2 fruit fly cellular contexts compared by ENCODE assay signal in the genomic region with DNA sequence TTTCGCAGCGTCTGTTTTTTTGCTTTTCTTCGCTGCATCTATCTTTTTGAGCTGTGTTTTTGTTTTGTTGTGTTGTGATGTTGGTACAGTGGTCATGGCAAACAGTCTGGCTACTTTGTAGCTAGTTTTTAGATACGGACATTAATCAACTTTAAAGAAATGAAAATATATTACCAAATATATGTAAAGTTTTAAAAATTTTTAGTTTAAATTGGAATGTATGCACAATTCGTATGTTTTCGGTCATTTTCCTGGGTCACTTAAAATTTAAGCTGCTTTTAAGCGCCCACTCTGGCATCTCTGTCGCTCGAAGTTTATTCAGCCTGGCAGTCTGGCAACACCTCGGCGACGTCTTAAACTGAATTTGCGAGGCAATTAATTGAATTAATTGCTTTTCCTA.
A peak's percentile ranks its signal among the peaks of the same experiment; 100 is the strongest.
TF ChIP-seq lines count a peak whose summit lies in the region.

A gene (plus strand): TSS at position 344 of the 400 bp plus-strand sequence.

TF ChIP-seq in whole organism, embryonic, 481 proteins besides CTCF, POLR2A, EP300 and RAD21 (continued from another document and continues in another):
- TF ChIP-seq Atf3 (GFP tag; optimal IDR thresholded peaks at IDR 0.05; lab: Kevin White, UChicago) (no peak), CG5245 (GFP tag; optimal IDR thresholded peaks at IDR 0.05; lab: Kevin White, UChicago) (peak; percentile 30), cas (GFP tag; IDR thresholded peaks at IDR 0.05; lab: Robert Waterston, UW) (peak; percentile 46; the same call in 1 of the 2 replicates), Adf1 (GFP tag; IDR thresholded peaks at IDR 0.05; lab: Robert Waterston, UW) (peak; percentile 43), CG13287 (GFP tag; IDR thresholded peaks at IDR 0.05; lab: Robert Waterston, UW; ENCODE audit: partially characterized antibody) (peak; percentile 30; the same call in 1 of the 2 replicates), Side (GFP tag; optimal IDR thresholded peaks at IDR 0.05; lab: Kevin White, UChicago) (peak; percentile 20), CG2889 (GFP tag; IDR thresholded peaks at IDR 0.05; lab: Robert Waterston, UW) (peak; percentile 54; the same call in 1 of the 3 replicates), CG13624 (GFP tag; optimal IDR thresholded peaks at IDR 0.05; lab: Kevin White, UChicago) (peak; percentile 55), CG14014 (GFP tag; IDR thresholded peaks at IDR 0.05; lab: Robert Waterston, UW) (peak; percentile 70), Bdp1 (GFP tag; optimal IDR thresholded peaks at IDR 0.05; lab: Kevin White, UChicago) (peak; percentile 35), Ravus (GFP tag; IDR thresholded peaks at IDR 0.05; lab: Robert Waterston, UW) (no peak; the same call in 1 of the 2 replicates), dimm (GFP tag; IDR thresholded peaks at IDR 0.05; lab: Robert Waterston, UW) (no peak), br (optimal IDR thresholded peaks at IDR 0.05; lab: Kevin White, UChicago) (no peak), CG6254 (GFP tag; optimal IDR thresholded peaks at IDR 0.05; lab: Kevin White, UChicago) (no peak), sens-2 (GFP tag; IDR thresholded peaks at IDR 0.05; lab: Robert Waterston, UW) (no peak), Jarid2 (GFP tag; optimal IDR thresholded peaks at IDR 0.05; lab: Kevin White, UChicago) (peak; percentile 22), Dll (GFP tag; IDR thresholded peaks at IDR 0.05; lab: Robert Waterston, UW; ENCODE audit: partially characterized antibody) (no peak), zfh2 (GFP tag; optimal IDR thresholded peaks at IDR 0.05; lab: Kevin White, UChicago) (peak; percentile 69), CG16813 (GFP tag; IDR thresholded peaks at IDR 0.05; lab: Robert Waterston, UW; ENCODE audit: partially characterized antibody) (no peak), Fer3 (tag; optimal IDR thresholded peaks at IDR 0.05; lab: Kevin White, UChicago) (peak; percentile 72), en (GFP tag; optimal IDR thresholded peaks at IDR 0.05; lab: Kevin White, UChicago) (no peak), Aef1 (GFP tag; IDR thresholded peaks at IDR 0.05; lab: Robert Waterston, UW) (peak; percentile 48; the same call in 2 of the 3 replicates), Mes4 (GFP tag; optimal IDR thresholded peaks at IDR 0.05; lab: Kevin White, UChicago) (no peak), CG14860 (GFP tag; IDR thresholded peaks at IDR 0.05; lab: Robert Waterston, UW; ENCODE audit: partially characterized antibody) (no peak), dmrt11E (tag; optimal IDR thresholded peaks at IDR 0.05; lab: Kevin White, UChicago) (peak; percentile 63), CG17612 (GFP tag; IDR thresholded peaks at IDR 0.05; lab: Robert Waterston, UW) (no peak), otp (GFP tag; IDR thresholded peaks at IDR 0.05; lab: Robert Waterston, UW) (no peak), crc (GFP tag; optimal IDR thresholded peaks at IDR 0.05; lab: Kevin White, UChicago) (no peak), Ptx1 (GFP tag; IDR thresholded peaks at IDR 0.05; lab: Robert Waterston, UW) (peak; percentile 70), fu2 (GFP tag; optimal IDR thresholded peaks at IDR 0.05; lab: Kevin White, UChicago) (peak; percentile 26), Meics (GFP tag; optimal IDR thresholded peaks at IDR 0.05; lab: Kevin White, UChicago) (peak; percentile 62), CG15479 (GFP tag; optimal IDR thresholded peaks at IDR 0.05; lab: Kevin White, UChicago) (no peak), CG10366 (GFP tag; IDR thresholded peaks at IDR 0.05; lab: Robert Waterston, UW) (peak; percentile 56), Hr39 (optimal IDR thresholded peaks at IDR 0.05; lab: Kevin White, UChicago) (no peak), Chrac-16 (GFP tag; optimal IDR thresholded peaks at IDR 0.05; lab: Kevin White, UChicago) (peak; percentile 60), H2.0 (GFP tag; IDR thresholded peaks at IDR 0.05; lab: Robert Waterston, UW) (peak; percentile 33; the same call in 1 of the 2 replicates), ro (GFP tag; IDR thresholded peaks at IDR 0.05; lab: Robert Waterston, UW) (no peak), CG15011 (GFP tag; optimal IDR thresholded peaks at IDR 0.05; lab: Kevin White, UChicago) (no peak), gro (GFP tag; optimal IDR thresholded peaks at IDR 0.05; lab: Kevin White, UChicago) (no peak), pum (GFP tag; optimal IDR thresholded peaks at IDR 0.05; lab: Kevin White, UChicago) (peak; percentile 40), h (optimal IDR thresholded peaks at IDR 0.05; lab: Kevin White, UChicago) (no peak), jumu (GFP tag; optimal IDR thresholded peaks at IDR 0.05; lab: Kevin White, UChicago) (peak; percentile 8), CG10462 (GFP tag; optimal IDR thresholded peaks at IDR 0.05; lab: Kevin White, UChicago) (no peak), twi (tag; optimal IDR thresholded peaks at IDR 0.05; lab: Kevin White, UChicago) (peak; percentile 43), CG31441 (GFP tag; IDR thresholded peaks at IDR 0.05; lab: Robert Waterston, UW) (peak; percentile 59), esg (GFP tag; conservative IDR thresholded peaks at IDR 0.05; lab: Robert Waterston, UW) (peak; percentile 47; the same call in 1 of the 2 replicates), CG11560 (tag; IDR thresholded peaks at IDR 0.05; lab: Robert Waterston, UW) (no peak), knrl (GFP tag; IDR thresholded peaks at IDR 0.05; lab: Robert Waterston, UW; ENCODE audit: partially characterized antibody) (no peak), jing (GFP tag; optimal IDR thresholded peaks at IDR 0.05; lab: Kevin White, UChicago) (no peak), CG33213 (GFP tag; optimal IDR thresholded peaks at IDR 0.05; lab: Kevin White, UChicago) (no peak), CG7372 (GFP tag; IDR thresholded peaks at IDR 0.05; lab: Robert Waterston, UW) (peak; percentile 24; the same call in 1 of the 2 replicates), CG1529 (GFP tag; optimal IDR thresholded peaks at IDR 0.05; lab: Kevin White, UChicago) (no peak), CG11093 (GFP tag; IDR thresholded peaks at IDR 0.05; lab: Robert Waterston, UW) (no peak), al (GFP tag; IDR thresholded peaks at IDR 0.05; lab: Robert Waterston, UW) (peak; percentile 67), Tbp (GFP tag; optimal IDR thresholded peaks at IDR 0.05; lab: Kevin White, UChicago) (no peak), CG4404 (GFP tag; IDR thresholded peaks at IDR 0.05; lab: Robert Waterston, UW) (peak; percentile 36; the same call in 1 of the 2 replicates), pzg (GFP tag; optimal IDR thresholded peaks at IDR 0.05; lab: Kevin White, UChicago) (peak; percentile 48), D19B (GFP tag; optimal IDR thresholded peaks at IDR 0.05; lab: Kevin White, UChicago) (no peak), hth (optimal IDR thresholded peaks at IDR 0.05; lab: Kevin White, UChicago) (no peak), CHES-1-like (GFP tag; optimal IDR thresholded peaks at IDR 0.05; lab: Kevin White, UChicago) (peak; percentile 33), kni (GFP tag; optimal IDR thresholded peaks at IDR 0.05; lab: Kevin White, UChicago) (no peak), gcm (GFP tag; optimal IDR thresholded peaks at IDR 0.05; lab: Kevin White, UChicago) (peak; percentile 34), gfzf (GFP tag; optimal IDR thresholded peaks at IDR 0.05; lab: Kevin White, UChicago) (peak; percentile 33)

TF ChIP-seq in whole organism, prepupa, 60 proteins besides CTCF, POLR2A, EP300 and RAD21 (continued from another document):
- TF ChIP-seq esn (GFP tag; optimal IDR thresholded peaks at IDR 0.05; lab: Kevin White, UChicago) (peak; percentile 74), Sox15 (GFP tag; optimal IDR thresholded peaks at IDR 0.05; lab: Kevin White, UChicago) (peak; percentile 50), CG8119 (GFP tag; IDR thresholded peaks at IDR 0.05; lab: Robert Waterston, UW) (0 out of 3 replicates have a peak, but pooled peaks have one; percentile 53), Hr4 (GFP tag; optimal IDR thresholded peaks at IDR 0.05; lab: Kevin White, UChicago) (peak; percentile 63), CG8319 (GFP tag; optimal IDR thresholded peaks at IDR 0.05; lab: Kevin White, UChicago) (no peak), CG11762 (GFP tag; optimal IDR thresholded peaks at IDR 0.05; lab: Kevin White, UChicago; ENCODE audit: insufficient read depth) (peak; percentile 13), CG9139 (GFP tag; optimal IDR thresholded peaks at IDR 0.05; lab: Kevin White, UChicago) (peak; percentile 4), CG8632 (GFP tag; optimal IDR thresholded peaks at IDR 0.05; lab: Kevin White, UChicago) (peak; percentile 29), CG3032 (tag; optimal IDR thresholded peaks at IDR 0.05; lab: Kevin White, UChicago) (peak; percentile 77)
